Fruit fly (Drosophila melanogaster) whole organism: ENCODE results near the gene CG8641.

Experiments
- EcR ChIP-seq, 2 experiments: fragments of >200 bp; optimal IDR thresholded peaks; 2 replicates each; lab custom pipeline; 2017; ENCODE audit warnings: missing biosample characterization in 2 of 2, missing genetic modification characterization in 2 of 2, missing genetic modification reagents in 2 of 2
- psq ChIP-seq: fragments of >200 bp; optimal IDR thresholded peaks from 2 replicates; lab custom pipeline; 2017
- usp ChIP-seq: fragments of >200 bp; optimal IDR thresholded peaks from 2 replicates; lab custom pipeline; 2017; ENCODE audit warnings: missing biosample characterization, missing genetic modification characterization, mixed read lengths

dm6 chr3L:7092904-7093303 is 15.6 kb upstream of the CG8641 start, which contains the start of gene Cpr65Ec:
- no peak for TF ChIP-seq usp (GFP tag; lab: Kevin White, UChicago)
- no peak for TF ChIP-seq psq (lab: Kevin White, UChicago)
- TF ChIP-seq EcR (GFP tag; optimal IDR thresholded peaks at IDR 0.05; lab: Kevin White, UChicago), result no peak
